Fruit fly (Drosophila melanogaster) whole organism, adult: ENCODE data around the gene CG8042.

ENCODE experiments used
- CG11617 ChIP-seq: fragments of 200-800 bp; sonication (Bioruptor generic); optimal IDR thresholded peaks from 2 replicates; lab custom pipeline; 2017; ENCODE audit warnings: mild to moderate bottlenecking, missing biosample characterization, missing genetic modification reagents, missing genetic modification characterization
- CG12768 ChIP-seq: fragments of 200-800 bp; sonication (Bioruptor generic); optimal IDR thresholded peaks from 2 replicates; lab custom pipeline; 2017; ENCODE audit warnings: missing biosample characterization, missing genetic modification characterization, mild to moderate bottlenecking, moderate library complexity, missing genetic modification reagents
- CG14711 ChIP-seq: fragments of 200-800 bp; sonication (Bioruptor generic); optimal IDR thresholded peaks from 2 replicates; lab custom pipeline; 2018; ENCODE audit warnings: missing biosample characterization, mild to moderate bottlenecking, missing genetic modification characterization, moderate library complexity
- CG1620 ChIP-seq: fragments of 200-800 bp; sonication (Bioruptor generic); optimal IDR thresholded peaks from 2 replicates; lab custom pipeline; 2016; ENCODE audit warnings: missing biosample characterization, missing genetic modification characterization
- CG33017 ChIP-seq: fragments of 200-800 bp; sonication (Bioruptor generic); optimal IDR thresholded peaks from 2 replicates; lab custom pipeline; 2018; ENCODE audit warnings: missing biosample characterization, mild to moderate bottlenecking, missing genetic modification characterization, moderate library complexity
- CG5204 ChIP-seq: fragments of 200-800 bp; sonication (Bioruptor generic); optimal IDR thresholded peaks from 2 replicates; lab custom pipeline; 2016; ENCODE audit warnings: missing biosample characterization, missing genetic modification characterization
- CG7045 ChIP-seq: fragments of 200-800 bp; sonication (Bioruptor generic); optimal IDR thresholded peaks from 2 replicates; lab custom pipeline; 2017; ENCODE audit warnings: missing biosample characterization, mild to moderate bottlenecking, missing genetic modification characterization
- CG7101 ChIP-seq: fragments of 200-800 bp; sonication (Bioruptor generic); optimal IDR thresholded peaks from 2 replicates; lab custom pipeline; 2018; ENCODE audit warnings: missing biosample characterization, mild to moderate bottlenecking, missing genetic modification characterization, moderate library complexity
- Clk ChIP-seq: fragments of 200-800 bp; sonication (Bioruptor generic); optimal IDR thresholded peaks from 2 replicates; lab custom pipeline; 2017; ENCODE audit warnings: missing biosample characterization, missing genetic modification characterization
- Crg-1 ChIP-seq: fragments of 200-800 bp; sonication (Bioruptor generic); optimal IDR thresholded peaks from 2 replicates; lab custom pipeline; 2016; ENCODE audit warnings: missing biosample characterization, missing genetic modification characterization
- Hr96 ChIP-seq: fragments of 200-800 bp; sonication (Bioruptor generic); optimal IDR thresholded peaks from 2 replicates; lab custom pipeline; 2016; ENCODE audit warnings: missing biosample characterization, missing genetic modification characterization
- Mnt ChIP-seq: fragments of 200-800 bp; sonication (Bioruptor generic); optimal IDR thresholded peaks from 2 replicates; lab custom pipeline; 2016; ENCODE audit warnings: missing biosample characterization, mild to moderate bottlenecking, missing genetic modification characterization
- bab1 ChIP-seq: fragments of 200-800 bp; sonication (Bioruptor generic); optimal IDR thresholded peaks from 3 replicates; lab custom pipeline; 2019; ENCODE audit warnings: missing biosample characterization, mild to moderate bottlenecking, missing genetic modification characterization, moderate library complexity
- cic ChIP-seq: fragments of 200-800 bp; sonication (Bioruptor generic); optimal IDR thresholded peaks from 2 replicates; lab custom pipeline; 2017; ENCODE audit warnings: missing biosample characterization, mild to moderate bottlenecking, missing genetic modification characterization, moderate library complexity
- cnc ChIP-seq, 2 experiments: fragments of >200 bp; optimal IDR thresholded peaks; 2 replicates each; lab custom pipeline; 2017
- kay ChIP-seq: fragments of 200-800 bp; sonication (Bioruptor generic); peaks from one replicate; lab custom pipeline; 2016; ENCODE audit warnings: missing biosample characterization, missing genetic modification characterization, borderline replicate concordance
- ovo ChIP-seq: fragments of 200-800 bp; sonication (Bioruptor generic); optimal IDR thresholded peaks from 2 replicates; lab custom pipeline; 2016; ENCODE audit warnings: missing biosample characterization, missing genetic modification characterization
- pad ChIP-seq: fragments of 200-800 bp; sonication (Bioruptor generic); optimal IDR thresholded peaks from 3 replicates; lab custom pipeline; 2017; ENCODE audit warnings: missing biosample characterization, missing genetic modification characterization, mild to moderate bottlenecking, moderate library complexity, missing genetic modification reagents
- tj ChIP-seq: fragments of 200-800 bp; sonication (Bioruptor generic); optimal IDR thresholded peaks from 3 replicates; lab custom pipeline; 2017; ENCODE audit warnings: missing biosample characterization, mild to moderate bottlenecking, missing genetic modification characterization, moderate library complexity
- toe ChIP-seq: fragments of 200-800 bp; sonication (Bioruptor generic); optimal IDR thresholded peaks from 2 replicates; lab custom pipeline; 2016; ENCODE audit warnings: missing biosample characterization, missing genetic modification characterization

The CG8042 gene

dm6 chr3L:7951841-7952240 lies 22.9 kb downstream of the CG8042 start:
- peak; percentile 40 for TF ChIP-seq cic
- TF ChIP-seq CG14711 (tag; lab: Kevin White, UChicago) = no peak
- TF ChIP-seq tj (GFP tag; lab: Kevin White, UChicago) = peak; percentile 42
- peak; percentile 82 for TF ChIP-seq kay (GFP tag; lab: Kevin White, UChicago)

dm6 chr3L:7949778-7950177 lies 25.0 kb downstream of the CG8042 start:
- no peak for TF ChIP-seq kay (GFP tag; lab: Kevin White, UChicago)
- TF ChIP-seq Mnt (GFP tag; lab: Kevin White, UChicago) = no peak
- TF ChIP-seq CG7101 (tag; lab: Kevin White, UChicago) = no peak
- TF ChIP-seq toe (GFP tag; lab: Kevin White, UChicago) = no peak
- TF ChIP-seq CG12768 (GFP tag; lab: Kevin White, UChicago) = no peak
- no peak for TF ChIP-seq tj (GFP tag; lab: Kevin White, UChicago)
- TF ChIP-seq ovo (GFP tag; lab: Kevin White, UChicago) = no peak
- no peak for TF ChIP-seq pad
- TF ChIP-seq CG14711 (tag; lab: Kevin White, UChicago) = no peak
- TF ChIP-seq CG33017 (tag; lab: Kevin White, UChicago) = no peak
- no peak for TF ChIP-seq cnc (optimal IDR thresholded peaks at IDR 0.05; lab: Kevin White, UChicago)
- TF ChIP-seq Hr96 (GFP tag; lab: Kevin White, UChicago) = no peak
- TF ChIP-seq CG1620 (GFP tag; lab: Kevin White, UChicago) = no peak
- no peak for TF ChIP-seq Clk (GFP tag; lab: Kevin White, UChicago)

- peak; percentile 35 for TF ChIP-seq Mnt (GFP tag; lab: Kevin White, UChicago)
- TF ChIP-seq CG12768 (GFP tag; lab: Kevin White, UChicago) = no peak
Measured at dm6 chr3L:7947880-7948286, 26.9 kb downstream of the CG8042 start, which contains the start of gene exex. TSS of gene exex (plus strand) at chr3L:7948186.

- no peak for TF ChIP-seq cic
Measured at dm6 chr3L:7946222-7946621, 28.6 kb downstream of the CG8042 start, which contains the start of gene CG43880. TSS of gene CG43880 (minus strand) at chr3L:7946322.

- TF ChIP-seq CG11617 (GFP tag; lab: Kevin White, UChicago) (no peak), cnc (optimal IDR thresholded peaks at IDR 0.05; lab: Kevin White, UChicago) (no peak), kay (GFP tag; lab: Kevin White, UChicago) (peak; percentile 43), CG7045 (GFP tag; lab: Kevin White, UChicago) (no peak), Mnt (GFP tag; lab: Kevin White, UChicago) (no peak)
Measured at dm6 chr3L:7943950-7944349, 30.8 kb downstream of the CG8042 start.

dm6 chr3L:7943046-7943445 lies 31.7 kb downstream of the CG8042 start:
- TF ChIP-seq tj (GFP tag; lab: Kevin White, UChicago) (no peak), CG7101 (tag; lab: Kevin White, UChicago) (no peak), pad (no peak), CG12768 (GFP tag; lab: Kevin White, UChicago) (no peak), bab1 (GFP tag; lab: Kevin White, UChicago) (no peak), CG33017 (tag; lab: Kevin White, UChicago) (no peak), Mnt (GFP tag; lab: Kevin White, UChicago) (no peak), CG7045 (GFP tag; lab: Kevin White, UChicago) (no peak), CG5204 (GFP tag; lab: Kevin White, UChicago) (no peak), Crg-1 (GFP tag; lab: Kevin White, UChicago) (no peak), cnc (optimal IDR thresholded peaks at IDR 0.05; lab: Kevin White, UChicago) (no peak), CG11617 (GFP tag; lab: Kevin White, UChicago) (no peak), CG14711 (tag; lab: Kevin White, UChicago) (no peak), toe (GFP tag; lab: Kevin White, UChicago) (no peak), CG1620 (GFP tag; lab: Kevin White, UChicago) (no peak), Clk (GFP tag; lab: Kevin White, UChicago) (no peak)

dm6 chr3L:7942403-7942952 lies 32.3 kb downstream of the CG8042 start:
- peak; percentile 27 for TF ChIP-seq kay (GFP tag; lab: Kevin White, UChicago)
- TF ChIP-seq CG7045 (GFP tag; lab: Kevin White, UChicago) = peak; percentile 19
- TF ChIP-seq CG14711 (tag; lab: Kevin White, UChicago) = no peak
- TF ChIP-seq CG11617 (GFP tag; lab: Kevin White, UChicago) = no peak
- TF ChIP-seq cic = no peak
- TF ChIP-seq cnc (optimal IDR thresholded peaks at IDR 0.05; lab: Kevin White, UChicago) = no peak
- TF ChIP-seq ovo (GFP tag; lab: Kevin White, UChicago) = no peak
